Worm (Caenorhabditis elegans) whole organism, young adult: Measurements from ENCODE around the gene cdl-1.

ENCODE experiments used
- dpl-1 ChIP-seq: fragments of 150-350 bp; optimal IDR thresholded peaks from 2 replicates; lab custom pipeline; 2014; ENCODE audit warnings: missing biosample characterization, missing genetic modification reagents, missing genetic modification characterization
- madf-6 ChIP-seq: fragments of 200-800 bp; sonication (Bioruptor generic); IDR thresholded peaks from 2 replicates; pipeline ENCODE4 v1.3.6; 2022; ENCODE audit warnings: missing genetic modification reagents, missing genetic modification characterization, missing compliant biosample characterization
- mxl-1 ChIP-seq: sonication (generic microtip); optimal IDR thresholded peaks from 2 replicates; lab custom pipeline; 2016; ENCODE audit warnings: missing genetic modification characterization, missing compliant biosample characterization
- nhr-90 ChIP-seq: sonication (generic microtip); optimal IDR thresholded peaks from 2 replicates; lab custom pipeline; 2016; ENCODE audit warnings: missing genotype, mild to moderate bottlenecking, missing genetic modification characterization, missing compliant biosample characterization
- pha-4 ChIP-seq: fragments of 150-350 bp; sonication (generic microtip); optimal IDR thresholded peaks from 2 replicates; lab custom pipeline; 2014; ENCODE audit warnings: missing biosample characterization, missing genetic modification reagents, missing genetic modification characterization
- ztf-18 ChIP-seq: sonication (generic microtip); optimal IDR thresholded peaks from 2 replicates; lab custom pipeline; 2016; ENCODE audit warnings: missing genotype, mild to moderate bottlenecking, missing genetic modification characterization, missing compliant biosample characterization
- ztf-22 ChIP-seq: fragments of 200-800 bp; sonication (Bioruptor generic); optimal IDR thresholded peaks from 2 replicates; lab custom pipeline; 2018; ENCODE audit warnings: mild to moderate bottlenecking, missing genetic modification characterization, moderate library complexity, missing compliant biosample characterization
- ztf-26 ChIP-seq: sonication (generic microtip); optimal IDR thresholded peaks from 2 replicates; lab custom pipeline; 2017; ENCODE audit warnings: missing genetic modification characterization, missing compliant biosample characterization

DNA sequence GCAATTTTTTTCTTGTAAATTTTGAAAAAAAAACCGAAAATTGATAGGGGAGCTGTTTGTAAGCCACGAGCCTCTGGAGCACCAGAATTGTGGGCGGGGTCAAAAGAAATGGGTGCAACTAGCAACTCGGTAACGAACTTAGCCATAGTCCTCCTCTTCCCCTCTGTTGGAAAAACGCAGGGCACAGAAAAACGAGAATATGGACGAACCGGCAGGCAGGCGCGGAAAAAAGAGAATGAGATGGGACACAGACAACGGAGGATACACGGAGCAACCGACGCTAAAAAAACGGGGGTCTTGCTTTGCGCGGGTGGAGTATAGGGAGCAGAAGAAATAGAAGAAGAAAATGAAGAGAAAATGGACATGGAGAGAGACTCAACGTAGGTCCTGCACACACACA, 23.6 kb upstream of the cdl-1 start:
- no peak for TF ChIP-seq nhr-90 (tag; lab: Kevin White, UChicago)
- no peak for TF ChIP-seq mxl-1 (tag; lab: Kevin White, UChicago)
- no peak for TF ChIP-seq ztf-22
- TF ChIP-seq ztf-26 = no peak
- TF ChIP-seq ztf-18 (tag; lab: Kevin White, UChicago) = no peak
- no peak for TF ChIP-seq madf-6 (GFP tag; lab: Robert Waterston, UW)
- no peak for TF ChIP-seq pha-4
- no peak for TF ChIP-seq dpl-1 (GFP tag; lab: Kevin White, UChicago)
